Worm (Caenorhabditis elegans) whole organism, early embryonic: ENCODE data around the gene panl-3.

Source experiments
- B0310.2 ChIP-seq: sonication (generic microtip); optimal IDR thresholded peaks from 2 replicates; lab custom pipeline; 2016; ENCODE audit warnings: mild to moderate bottlenecking, missing genetic modification characterization, missing compliant biosample characterization
- F13C5.2 ChIP-seq: sonication (generic microtip); optimal IDR thresholded peaks from 2 replicates; lab custom pipeline; 2017; ENCODE audit warnings: mild to moderate bottlenecking, missing genetic modification characterization, inconsistent platforms, missing compliant biosample characterization
- aly-1 ChIP-seq: sonication (generic microtip); optimal IDR thresholded peaks from 2 replicates; lab custom pipeline; 2016; ENCODE audit warnings: missing genetic modification characterization, missing compliant biosample characterization
- ama-1 ChIP-seq: fragments of 150-350 bp; optimal IDR thresholded peaks from 2 replicates; lab custom pipeline; 2014
- ceh-13 ChIP-seq: fragments of 200-800 bp; sonication (Bioruptor generic); optimal IDR thresholded peaks from 2 replicates; lab custom pipeline; 2018; ENCODE audit warnings: mild to moderate bottlenecking, missing genetic modification characterization, missing compliant biosample characterization
- ceh-36 ChIP-seq: sonication (generic microtip); optimal IDR thresholded peaks from 2 replicates; lab custom pipeline; 2016; ENCODE audit warnings: missing genetic modification characterization, inconsistent platforms, missing compliant biosample characterization
- ets-7 ChIP-seq: sonication (generic microtip); optimal IDR thresholded peaks from 2 replicates; lab custom pipeline; 2016; ENCODE audit warnings: missing genotype, missing genetic modification characterization, missing compliant biosample characterization
- flt-1 ChIP-seq: fragments of 200-800 bp; sonication (Bioruptor generic); IDR thresholded peaks from 2 replicates; pipeline ENCODE4 v1.3.6; 2022; ENCODE audit warnings: missing genetic modification characterization, missing compliant biosample characterization
- hmbx-1 ChIP-seq: sonication (generic microtip); optimal IDR thresholded peaks from 2 replicates; lab custom pipeline; 2016; ENCODE audit warnings: mild to moderate bottlenecking, missing genetic modification characterization, missing compliant biosample characterization
- hmg-4 ChIP-seq: fragments of 200-800 bp; sonication (Bioruptor generic); optimal IDR thresholded peaks from 2 replicates; lab custom pipeline; 2018; ENCODE audit warnings: mild to moderate bottlenecking, missing genetic modification characterization, missing compliant biosample characterization
- hnd-1 ChIP-seq: sonication (generic microtip); optimal IDR thresholded peaks from 2 replicates; lab custom pipeline; 2016; ENCODE audit warnings: missing genetic modification characterization, missing compliant biosample characterization
- pes-1 ChIP-seq: fragments of 200-800 bp; sonication (Bioruptor generic); IDR thresholded peaks from 2 replicates; pipeline ENCODE4 v1.3.6; 2022; ENCODE audit warnings: missing genetic modification reagents, missing genetic modification characterization, missing compliant biosample characterization
- scrt-1 ChIP-seq: fragments of 200-800 bp; sonication (Bioruptor generic); IDR thresholded peaks from 2 replicates; pipeline ENCODE4 v1.3.6; 2022; ENCODE audit warnings: missing genetic modification characterization, missing compliant biosample characterization
- sea-1 ChIP-seq: fragments of 200-800 bp; sonication (Bioruptor generic); conservative IDR thresholded peaks from 2 replicates; pipeline ENCODE4 v1.3.6; 2022; ENCODE audit warnings: missing genetic modification characterization, missing compliant biosample characterization
- tbx-11 ChIP-seq: fragments of 200-800 bp; sonication (Bioruptor generic); IDR thresholded peaks from 2 replicates; pipeline ENCODE4 v1.3.6; 2022; ENCODE audit warnings: missing genetic modification characterization, missing compliant biosample characterization
- tbx-37 ChIP-seq: fragments of 200-800 bp; sonication (Bioruptor generic); conservative IDR thresholded peaks from 2 replicates; pipeline ENCODE4 v1.3.6; 2022; ENCODE audit warnings: missing genetic modification reagents, missing genetic modification characterization, missing compliant biosample characterization
- tra-4 ChIP-seq: sonication (generic microtip); optimal IDR thresholded peaks from 2 replicates; lab custom pipeline; 2017; ENCODE audit warnings: missing genetic modification characterization, missing compliant biosample characterization

panl-3 gene

ce11 chrIII:9818763-9819162 lies at the start of gene panl-3:
Gene panl-3 (plus strand): TSS chrIII:9819056.
- peak; percentile 45 for TF ChIP-seq hmg-4
- TF ChIP-seq hnd-1 (tag; lab: Kevin White, UChicago): no peak
- TF ChIP-seq scrt-1 (GFP tag; lab: Robert Waterston, UW): peak; percentile 65; the same call in 1 of the 2 replicates
- TF ChIP-seq aly-1 (tag; lab: Kevin White, UChicago): peak; percentile 57

ce11 chrIII:9770590-9770989 lies 48.3 kb upstream of the panl-3 start:
- TF ChIP-seq ama-1 (lab: Kevin White, UChicago) (peak; percentile 68), sea-1 (GFP tag; lab: Robert Waterston, UW) (no peak)

- TF ChIP-seq tbx-37 (GFP tag; lab: Robert Waterston, UW): no peak
- TF ChIP-seq ceh-36 (tag; lab: Kevin White, UChicago): no peak
- TF ChIP-seq hnd-1 (tag; lab: Kevin White, UChicago): no peak
- TF ChIP-seq ets-7: no peak
- TF ChIP-seq tbx-11: no peak
- no peak for TF ChIP-seq flt-1 (GFP tag; lab: Robert Waterston, UW)
- no peak for TF ChIP-seq sea-1 (GFP tag; lab: Robert Waterston, UW)
- no peak for TF ChIP-seq hmg-4
- no peak for TF ChIP-seq ceh-13 (GFP tag; lab: Kevin White, UChicago)
- no peak for TF ChIP-seq B0310.2
- no peak for TF ChIP-seq aly-1 (tag; lab: Kevin White, UChicago)
- TF ChIP-seq tra-4 (tag; lab: Kevin White, UChicago): no peak
- TF ChIP-seq pes-1 (GFP tag; lab: Robert Waterston, UW): no peak
- no peak for TF ChIP-seq F13C5.2 (tag; lab: Kevin White, UChicago)
Observed at ce11 chrIII:9772394-9772793, 46.5 kb upstream of the panl-3 start.

- no peak for TF ChIP-seq ceh-13 (GFP tag; lab: Kevin White, UChicago)
- no peak for TF ChIP-seq aly-1 (tag; lab: Kevin White, UChicago)
- no peak for TF ChIP-seq ceh-36 (tag; lab: Kevin White, UChicago)
Observed at ce11 chrIII:9775916-9776315, 42.9 kb upstream of the panl-3 start.

DNA sequence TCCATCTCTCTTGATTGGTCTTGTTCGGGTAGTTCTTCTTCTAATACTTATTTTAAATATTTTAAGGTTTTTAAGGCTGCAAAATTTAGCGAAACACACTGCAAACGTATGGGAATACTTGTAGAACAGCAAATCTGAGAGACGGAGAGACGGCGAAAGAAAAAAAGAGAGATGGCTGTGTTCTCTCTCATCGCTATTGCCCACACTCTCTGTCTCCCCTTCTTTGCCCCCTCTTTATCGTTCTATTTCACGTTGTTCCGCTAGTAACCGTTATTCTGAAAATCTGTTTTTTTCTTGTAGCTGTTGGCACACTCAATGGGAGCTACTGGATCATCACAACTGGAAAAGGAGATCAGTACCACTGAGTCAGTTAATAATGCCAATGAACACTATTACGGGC lies 42.5 kb upstream of the panl-3 start, which contains the start of gene usp-46:
TSS of gene usp-46 (plus strand) at position 301 of the 400 bp plus-strand sequence.
- TF ChIP-seq tbx-11 (no peak), hnd-1 (tag; lab: Kevin White, UChicago) (no peak), ets-7 (no peak), sea-1 (GFP tag; lab: Robert Waterston, UW) (no peak), aly-1 (tag; lab: Kevin White, UChicago) (no peak), ceh-36 (tag; lab: Kevin White, UChicago) (no peak), hmbx-1 (tag; lab: Kevin White, UChicago) (no peak), scrt-1 (GFP tag; lab: Robert Waterston, UW) (no peak), F13C5.2 (tag; lab: Kevin White, UChicago) (no peak), B0310.2 (no peak), hmg-4 (no peak), tbx-37 (GFP tag; lab: Robert Waterston, UW) (no peak), flt-1 (GFP tag; lab: Robert Waterston, UW) (no peak), ama-1 (lab: Kevin White, UChicago) (no peak), ceh-13 (GFP tag; lab: Kevin White, UChicago) (no peak), tra-4 (tag; lab: Kevin White, UChicago) (no peak), pes-1 (GFP tag; lab: Robert Waterston, UW) (no peak)

DNA sequence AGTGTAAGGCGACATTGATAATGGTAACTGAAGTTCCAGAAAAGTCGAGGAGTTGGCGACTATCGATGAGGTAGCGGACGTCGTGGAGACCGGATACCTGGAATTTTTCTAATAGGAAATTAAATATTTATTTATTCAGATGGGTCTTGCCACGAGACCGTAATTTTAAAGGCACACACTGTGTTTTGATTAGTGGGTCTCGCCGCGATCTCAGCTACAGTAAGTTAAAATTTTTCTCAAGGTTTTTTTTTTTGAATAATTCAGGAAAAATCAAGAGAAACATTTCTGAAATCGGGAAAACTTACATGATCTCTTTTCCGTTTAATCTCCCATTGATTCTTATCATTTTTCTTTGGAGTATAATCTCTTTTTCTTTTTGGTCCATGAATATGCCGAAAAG lies 39.8 kb upstream of the panl-3 start:
- TF ChIP-seq ets-7 (no peak), F13C5.2 (tag; lab: Kevin White, UChicago) (no peak), tbx-11 (no peak), ceh-36 (tag; lab: Kevin White, UChicago) (no peak), B0310.2 (no peak), scrt-1 (GFP tag; lab: Robert Waterston, UW) (no peak), ceh-13 (GFP tag; lab: Kevin White, UChicago) (no peak)

DNA sequence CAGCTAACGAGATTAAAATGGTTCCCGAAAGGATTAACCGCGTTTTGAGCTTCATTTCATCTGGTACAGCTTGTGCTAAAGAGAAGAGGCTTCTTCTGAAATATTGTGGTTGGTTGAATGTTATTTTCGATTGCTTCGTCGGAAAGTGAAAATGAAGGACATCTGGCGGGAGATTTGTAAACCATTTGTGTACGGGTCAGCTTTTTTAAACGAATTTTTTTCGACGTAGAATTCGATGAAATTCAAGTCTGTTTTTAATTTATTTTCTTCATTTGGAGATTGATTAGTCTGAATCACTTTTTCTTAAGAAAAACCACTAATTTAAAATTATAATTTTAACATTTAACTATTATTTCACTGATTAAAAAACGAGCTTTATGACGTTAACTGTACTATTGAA lies 38.6 kb upstream of the panl-3 start, which contains the start of gene sqv-3:
TSS of gene sqv-3 (minus strand) at position 101 of the 400 bp plus-strand sequence.
- TF ChIP-seq pes-1 (GFP tag; lab: Robert Waterston, UW) (no peak), ama-1 (lab: Kevin White, UChicago) (no peak), tbx-11 (no peak), sea-1 (GFP tag; lab: Robert Waterston, UW) (no peak), ceh-36 (tag; lab: Kevin White, UChicago) (no peak)

- 0 out of 2 replicates have a peak, but pooled peaks have one; percentile 58 for TF ChIP-seq sea-1 (GFP tag; lab: Robert Waterston, UW)
- no peak for TF ChIP-seq tbx-37 (GFP tag; lab: Robert Waterston, UW)
- no peak for TF ChIP-seq hmbx-1 (tag; lab: Kevin White, UChicago)
- TF ChIP-seq F13C5.2 (tag; lab: Kevin White, UChicago): peak; percentile 54
- TF ChIP-seq ceh-13 (GFP tag; lab: Kevin White, UChicago): no peak
- TF ChIP-seq pes-1 (GFP tag; lab: Robert Waterston, UW): 0 out of 2 replicates have a peak, but pooled peaks have one; percentile 31
- TF ChIP-seq ceh-36 (tag; lab: Kevin White, UChicago): no peak
Observed at ce11 chrIII:9780665-9781304, 38.1 kb upstream of the panl-3 start, which contains the start of gene vha-1. Gene vha-1 (plus strand): TSS chrIII:9781254.
